Worm (Caenorhabditis elegans): Measurements from ENCODE around the gene cyp-13A2.

ce11 chrII:9735785-9736184 is 51.6 kb downstream of the cyp-13A2 start:
- TF ChIP-seq nfya-2 (GFP tag; IDR thresholded peaks at IDR 0.05) (no peak), K12H6.12 (tag; optimal IDR thresholded peaks at IDR 0.05) (no peak), Y67H2A.10 (GFP tag; conservative IDR thresholded peaks at IDR 0.05) (no peak), B0336.3 (GFP tag; IDR thresholded peaks at IDR 0.05) (no peak), ekl-4 (GFP tag; IDR thresholded peaks at IDR 0.05) (no peak)

Measured in whole organism, young adult.